Worm (Caenorhabditis elegans) whole organism, L3 larva: ENCODE data around the gene lrpr-1.

Experiments used
- R02D3.7 ChIP-seq: fragments of 150-350 bp; optimal IDR thresholded peaks from 2 replicates; lab custom pipeline; 2014; ENCODE audit warnings: missing biosample characterization, missing genetic modification characterization
- ama-1 ChIP-seq: fragments of 150-350 bp; optimal IDR thresholded peaks from 2 replicates; lab custom pipeline; 2018
- ceh-16 ChIP-seq: sonication (generic microtip); optimal IDR thresholded peaks from 2 replicates; lab custom pipeline; 2017; ENCODE audit warnings: missing biosample characterization, missing genetic modification characterization
- ceh-28 ChIP-seq: fragments of 150-350 bp; optimal IDR thresholded peaks from 2 replicates; lab custom pipeline; 2014; ENCODE audit warnings: missing biosample characterization, missing genetic modification reagents, missing genetic modification characterization
- ceh-82 ChIP-seq: fragments of 150-350 bp; optimal IDR thresholded peaks from 2 replicates; lab custom pipeline; 2014; ENCODE audit warnings: missing biosample characterization, missing genetic modification characterization
- ceh-9 ChIP-seq: sonication (generic microtip); optimal IDR thresholded peaks from 2 replicates; lab custom pipeline; 2018; ENCODE audit warnings: missing biosample characterization, missing genetic modification characterization
- daf-12 ChIP-seq: fragments of 150-350 bp; optimal IDR thresholded peaks from 2 replicates; lab custom pipeline; 2014; ENCODE audit warnings: missing biosample characterization, missing genetic modification reagents, missing genetic modification characterization
- egl-27 ChIP-seq: sonication (generic microtip); optimal IDR thresholded peaks from 4 replicates; lab custom pipeline; 2017; ENCODE audit warnings: missing biosample characterization, missing genetic modification reagents, missing genetic modification characterization
- egl-5 ChIP-seq: fragments of 150-350 bp; optimal IDR thresholded peaks from 2 replicates; lab custom pipeline; 2017; ENCODE audit warnings: missing biosample characterization, missing genetic modification reagents, missing genetic modification characterization, inconsistent platforms
- elt-1 ChIP-seq: fragments of 150-350 bp; optimal IDR thresholded peaks from 2 replicates; lab custom pipeline; 2014; ENCODE audit warnings: missing biosample characterization, missing genetic modification characterization
- elt-2 ChIP-seq: sonication (generic microtip); optimal IDR thresholded peaks from 2 replicates; lab custom pipeline; 2016; ENCODE audit warnings: missing genetic modification reagents, mild to moderate bottlenecking, missing genetic modification characterization, missing compliant biosample characterization
- elt-3 ChIP-seq, 3 experiments: fragments of 150-350 bp in 1 of 3; sonication (generic microtip) in 2 of 3; optimal IDR thresholded peaks; 2 replicates in 2 of 3; 4 replicates in 1 of 3; lab custom pipeline; 2014 to 2017; ENCODE audit warnings: missing biosample characterization in 3 of 3, missing genetic modification characterization in 3 of 3
- fkh-10 ChIP-seq: sonication (generic microtip); optimal IDR thresholded peaks from 2 replicates; lab custom pipeline; 2017; ENCODE audit warnings: missing biosample characterization, missing genetic modification reagents, missing genetic modification characterization
- fkh-2 ChIP-seq: fragments of 150-350 bp; optimal IDR thresholded peaks from 2 replicates; lab custom pipeline; 2014; ENCODE audit warnings: missing biosample characterization, missing genetic modification reagents, missing genetic modification characterization
- hmg-11 ChIP-seq: sonication (generic microtip); optimal IDR thresholded peaks from 2 replicates; lab custom pipeline; 2016; ENCODE audit warnings: missing genetic modification characterization, missing compliant biosample characterization
- jun-1 ChIP-seq: fragments of 150-350 bp; optimal IDR thresholded peaks from 2 replicates; lab custom pipeline; 2014; ENCODE audit warnings: missing biosample characterization, missing genetic modification reagents, missing genetic modification characterization
- lin-39 ChIP-seq: fragments of 150-350 bp; optimal IDR thresholded peaks from 2 replicates; lab custom pipeline; 2018; ENCODE audit warnings: missing biosample characterization, missing genetic modification reagents, missing genetic modification characterization
- mdl-1 ChIP-seq: fragments of 150-350 bp; optimal IDR thresholded peaks from 2 replicates; lab custom pipeline; 2014; ENCODE audit warnings: missing biosample characterization, missing genetic modification characterization
- nfya-1 ChIP-seq: sonication (generic microtip); optimal IDR thresholded peaks from 2 replicates; lab custom pipeline; 2017; ENCODE audit warnings: missing genetic modification characterization, mild to moderate bottlenecking, missing compliant biosample characterization, antibody characterized with exemption, moderate library complexity; ENCODE audit not compliant: insufficient read depth
- nhr-11 ChIP-seq: fragments of 150-350 bp; optimal IDR thresholded peaks from 2 replicates; lab custom pipeline; 2014; ENCODE audit warnings: missing biosample characterization, missing genetic modification characterization
- nhr-237 ChIP-seq: fragments of 150-350 bp; optimal IDR thresholded peaks from 2 replicates; lab custom pipeline; 2014; ENCODE audit warnings: missing biosample characterization, missing genetic modification characterization
- nhr-25 ChIP-seq: sonication (generic microtip); optimal IDR thresholded peaks from 2 replicates; lab custom pipeline; 2017; ENCODE audit warnings: missing biosample characterization, missing genetic modification characterization
- nhr-28 ChIP-seq: fragments of 150-350 bp; optimal IDR thresholded peaks from 2 replicates; lab custom pipeline; 2014; ENCODE audit warnings: missing biosample characterization, missing genetic modification characterization
- nhr-67 ChIP-seq: fragments of 150-350 bp; optimal IDR thresholded peaks from 2 replicates; lab custom pipeline; 2014; ENCODE audit warnings: missing biosample characterization, missing genetic modification characterization
- nhr-76 ChIP-seq: fragments of 150-350 bp; sonication (generic microtip); optimal IDR thresholded peaks from 5 replicates; lab custom pipeline; 2014; ENCODE audit warnings: missing biosample characterization, missing genetic modification characterization
- nhr-77 ChIP-seq: fragments of 150-350 bp; optimal IDR thresholded peaks from 2 replicates; lab custom pipeline; 2014; ENCODE audit warnings: missing biosample characterization, missing genetic modification characterization
- pha-4 ChIP-seq: fragments of 150-350 bp; optimal IDR thresholded peaks from 2 replicates; lab custom pipeline; 2014; ENCODE audit warnings: missing biosample characterization, missing genetic modification reagents, missing genetic modification characterization
- pqm-1 ChIP-seq: fragments of 150-350 bp; optimal IDR thresholded peaks from 2 replicates; lab custom pipeline; 2017; ENCODE audit warnings: missing biosample characterization, missing genetic modification characterization, inconsistent platforms
- sea-2 ChIP-seq: fragments of 150-350 bp; sonication (generic microtip); optimal IDR thresholded peaks from 4 replicates; lab custom pipeline; 2014; ENCODE audit warnings: missing biosample characterization, missing genetic modification reagents, missing genetic modification characterization
- skn-1 ChIP-seq: fragments of 150-350 bp; optimal IDR thresholded peaks from 2 replicates; lab custom pipeline; 2014; ENCODE audit warnings: missing biosample characterization, missing genetic modification characterization
- snpc-4 ChIP-seq: fragments of 150-350 bp; optimal IDR thresholded peaks from 2 replicates; lab custom pipeline; 2014; ENCODE audit warnings: missing biosample characterization, missing genetic modification characterization
- tbx-2 ChIP-seq: sonication (generic microtip); optimal IDR thresholded peaks from 2 replicates; lab custom pipeline; 2016; ENCODE audit warnings: mild to moderate bottlenecking, missing genetic modification characterization, missing compliant biosample characterization
- unc-39 ChIP-seq: sonication (generic microtip); optimal IDR thresholded peaks from 4 replicates; lab custom pipeline; 2017; ENCODE audit warnings: missing biosample characterization, missing genetic modification characterization
- unc-62 ChIP-seq: fragments of 150-350 bp; sonication (generic microtip); optimal IDR thresholded peaks from 4 replicates; lab custom pipeline; 2014; ENCODE audit warnings: missing biosample characterization, missing genetic modification reagents, missing genetic modification characterization
- ztf-11 ChIP-seq: fragments of 150-350 bp; optimal IDR thresholded peaks from 2 replicates; lab custom pipeline; 2014; ENCODE audit warnings: missing biosample characterization, missing genetic modification characterization
- ztf-4 ChIP-seq: fragments of 150-350 bp; optimal IDR thresholded peaks from 2 replicates; lab custom pipeline; 2014; ENCODE audit warnings: missing biosample characterization, missing genetic modification characterization

The lrpr-1 gene

ce11 chrV:5876966-5877365 is 40.7 kb downstream of the lrpr-1 start:
- TF ChIP-seq jun-1 (tag; lab: Kevin White, UChicago) (no peak), R02D3.7 (tag; lab: Kevin White, UChicago) (no peak), nhr-11 (no peak), elt-3 (tag; optimal IDR thresholded peaks at IDR 0.05; lab: Kevin White, UChicago) (no peak), snpc-4 (tag; lab: Kevin White, UChicago) (no peak), nfya-1 (no peak), fkh-2 (tag; lab: Kevin White, UChicago) (no peak), unc-62 (no peak)

ce11 chrV:5871759-5872158 is 45.9 kb downstream of the lrpr-1 start, which contains the start of gene C02G6.2:
Gene C02G6.2 (plus strand): TSS chrV:5872059.
- TF ChIP-seq fkh-10 (GFP tag; lab: Kevin White, UChicago) = no peak
- no peak for TF ChIP-seq skn-1 (tag; lab: Kevin White, UChicago)
- TF ChIP-seq nhr-76 = no peak
- TF ChIP-seq egl-27 (tag; lab: Kevin White, UChicago) = no peak
- TF ChIP-seq ztf-4 = no peak
- TF ChIP-seq pqm-1 (tag; lab: Kevin White, UChicago) = no peak
- no peak for TF ChIP-seq nhr-28 (tag; lab: Kevin White, UChicago)
- no peak for TF ChIP-seq ceh-9 (tag; lab: Kevin White, UChicago)
- TF ChIP-seq egl-5 (tag; lab: Kevin White, UChicago) = no peak
- TF ChIP-seq lin-39 (tag; lab: Kevin White, UChicago) = no peak
- TF ChIP-seq jun-1 (tag; lab: Kevin White, UChicago) = no peak
- TF ChIP-seq elt-2 = no peak
- no peak for TF ChIP-seq nhr-77
- TF ChIP-seq daf-12 (tag; lab: Kevin White, UChicago) = no peak
- TF ChIP-seq pha-4 = no peak
- no peak for TF ChIP-seq fkh-2 (tag; lab: Kevin White, UChicago)
- TF ChIP-seq sea-2 (GFP tag; lab: Kevin White, UChicago) = no peak
- no peak for TF ChIP-seq nhr-25
- TF ChIP-seq ceh-16 (tag; lab: Kevin White, UChicago) = no peak

- TF ChIP-seq pqm-1 (tag; lab: Kevin White, UChicago) (no peak), nhr-76 (no peak), nfya-1 (no peak), ztf-11 (tag; lab: Kevin White, UChicago) (no peak), elt-2 (no peak), ceh-16 (tag; lab: Kevin White, UChicago) (no peak), ama-1 (lab: Kevin White, UChicago) (no peak), ceh-28 (tag; lab: Kevin White, UChicago) (no peak), elt-1 (tag; lab: Kevin White, UChicago) (no peak), lin-39 (tag; lab: Kevin White, UChicago) (no peak)
Measured at ce11 chrV:5869227-5869626, 48.5 kb downstream of the lrpr-1 start, which contains the start of gene F26F12.4. Gene F26F12.4 (minus strand): TSS chrV:5869327.

ce11 chrV:5865085-5865484 is 52.6 kb downstream of the lrpr-1 start, which contains the start of gene F26F12.5:
Gene F26F12.5 (minus strand): TSS chrV:5865185.
- no peak for TF ChIP-seq nhr-25
- no peak for TF ChIP-seq nhr-67 (tag; lab: Kevin White, UChicago)
- TF ChIP-seq hmg-11 = no peak
- TF ChIP-seq nhr-11 = no peak
- TF ChIP-seq ceh-82 (tag; lab: Kevin White, UChicago) = no peak
- no peak for TF ChIP-seq nhr-28 (tag; lab: Kevin White, UChicago)
- TF ChIP-seq R02D3.7 (tag; lab: Kevin White, UChicago) = no peak
- no peak for TF ChIP-seq fkh-2 (tag; lab: Kevin White, UChicago)
- no peak for TF ChIP-seq daf-12 (tag; lab: Kevin White, UChicago)
- TF ChIP-seq nhr-237 (tag; lab: Kevin White, UChicago) = no peak
- TF ChIP-seq elt-3 (tag; optimal IDR thresholded peaks at IDR 0.05; lab: Kevin White, UChicago) = no peak
- no peak for TF ChIP-seq egl-27 (tag; lab: Kevin White, UChicago)
- no peak for TF ChIP-seq fkh-10 (GFP tag; lab: Kevin White, UChicago)
- no peak for TF ChIP-seq sea-2 (GFP tag; lab: Kevin White, UChicago)
- TF ChIP-seq mdl-1 = no peak
- no peak for TF ChIP-seq unc-39
- TF ChIP-seq nhr-76 = no peak
- TF ChIP-seq elt-1 (tag; lab: Kevin White, UChicago) = no peak
- TF ChIP-seq elt-2 = no peak
- no peak for TF ChIP-seq tbx-2
